Fruit fly (Drosophila melanogaster): ENCODE results near the gene r2d2.

DNA sequence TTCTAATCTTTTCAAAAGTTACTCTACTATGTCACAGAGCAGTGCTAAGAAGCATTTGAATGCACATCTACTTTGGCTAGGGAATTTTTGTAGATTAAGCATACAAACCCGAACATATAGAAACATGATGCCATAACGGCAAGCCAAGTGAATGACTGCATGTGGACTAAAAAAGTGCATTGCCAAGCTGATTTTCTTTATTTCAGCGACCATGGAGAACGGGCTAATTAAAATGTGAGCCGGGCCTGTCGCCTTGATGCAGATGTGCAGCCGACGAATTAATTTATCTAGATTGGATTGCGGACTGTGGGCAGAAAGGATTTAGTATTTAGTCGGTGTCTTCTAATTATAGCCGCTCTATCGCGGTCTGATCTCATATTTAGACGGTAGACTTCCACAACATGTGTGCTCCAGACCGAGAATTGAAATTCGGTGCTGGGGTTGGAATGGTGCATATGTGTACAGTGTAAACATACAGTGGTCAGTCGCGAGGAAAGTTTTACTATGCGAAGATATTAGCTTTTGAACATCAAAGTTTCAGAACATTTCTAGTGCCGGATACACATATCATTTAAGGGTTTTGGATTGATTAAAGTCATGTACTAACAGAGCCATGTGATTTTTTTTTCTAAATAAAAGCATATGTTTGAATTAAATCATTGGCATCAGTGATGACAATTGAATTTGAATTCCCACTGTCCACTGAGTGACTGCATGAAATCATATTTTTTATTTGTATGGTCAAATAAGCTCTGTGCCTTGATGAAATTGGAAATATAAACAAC is 12.8 kb downstream of the r2d2 start:
- TF ChIP-seq insv (optimal IDR thresholded peaks at IDR 0.05), result no peak
- no peak for TF ChIP-seq ttk (optimal IDR thresholded peaks at IDR 0.05)
- TF ChIP-seq Myc (optimal IDR thresholded peaks at IDR 0.05), result no peak
